Worm (Caenorhabditis elegans) whole organism, L3 larva: Measurements from ENCODE around the gene srd-43.

Experiments used
- ama-1 ChIP-seq: fragments of 150-350 bp; optimal IDR thresholded peaks from 2 replicates; lab custom pipeline; 2018
- ceh-82 ChIP-seq: fragments of 150-350 bp; optimal IDR thresholded peaks from 2 replicates; lab custom pipeline; 2014; ENCODE audit warnings: missing biosample characterization, missing genetic modification characterization
- ceh-9 ChIP-seq: sonication (generic microtip); optimal IDR thresholded peaks from 2 replicates; lab custom pipeline; 2018; ENCODE audit warnings: missing biosample characterization, missing genetic modification characterization
- egl-5 ChIP-seq: fragments of 150-350 bp; optimal IDR thresholded peaks from 2 replicates; lab custom pipeline; 2017; ENCODE audit warnings: missing biosample characterization, missing genetic modification reagents, missing genetic modification characterization, inconsistent platforms
- nhr-11 ChIP-seq: fragments of 150-350 bp; optimal IDR thresholded peaks from 2 replicates; lab custom pipeline; 2014; ENCODE audit warnings: missing biosample characterization, missing genetic modification characterization
- nhr-237 ChIP-seq: fragments of 150-350 bp; optimal IDR thresholded peaks from 2 replicates; lab custom pipeline; 2014; ENCODE audit warnings: missing biosample characterization, missing genetic modification characterization
- pha-4 ChIP-seq: fragments of 150-350 bp; optimal IDR thresholded peaks from 2 replicates; lab custom pipeline; 2014; ENCODE audit warnings: missing biosample characterization, missing genetic modification reagents, missing genetic modification characterization
- tbx-2 ChIP-seq: sonication (generic microtip); optimal IDR thresholded peaks from 2 replicates; lab custom pipeline; 2016; ENCODE audit warnings: mild to moderate bottlenecking, missing genetic modification characterization, missing compliant biosample characterization
- unc-62 ChIP-seq: fragments of 150-350 bp; sonication (generic microtip); optimal IDR thresholded peaks from 4 replicates; lab custom pipeline; 2014; ENCODE audit warnings: missing biosample characterization, missing genetic modification reagents, missing genetic modification characterization
- ztf-11 ChIP-seq: fragments of 150-350 bp; optimal IDR thresholded peaks from 2 replicates; lab custom pipeline; 2014; ENCODE audit warnings: missing biosample characterization, missing genetic modification characterization
- ztf-4 ChIP-seq: fragments of 150-350 bp; optimal IDR thresholded peaks from 2 replicates; lab custom pipeline; 2014; ENCODE audit warnings: missing biosample characterization, missing genetic modification characterization

- TF ChIP-seq ceh-9 (tag; lab: Kevin White, UChicago) (no peak), unc-62 (GFP tag; lab: Kevin White, UChicago) (no peak), ztf-11 (tag; lab: Kevin White, UChicago) (no peak), ama-1 (lab: Kevin White, UChicago) (no peak), nhr-11 (tag; lab: Kevin White, UChicago) (no peak), ztf-4 (tag; lab: Kevin White, UChicago) (no peak), nhr-237 (tag; lab: Kevin White, UChicago) (no peak), pha-4 (tag; lab: Kevin White, UChicago) (no peak), egl-5 (tag; lab: Kevin White, UChicago) (no peak), ceh-82 (tag; lab: Kevin White, UChicago) (no peak), tbx-2 (tag; lab: Kevin White, UChicago) (no peak)
These were observed 32.1 kb upstream of the srd-43 start, which contains the start of gene ptr-24 for ce11 chrX:13337728-13338127.
